Fruit fly (Drosophila melanogaster) whole organism, embryonic: ENCODE measurements around the gene CG42342.

Source experiments
- B-H1 ChIP-seq: fragments of 200-800 bp; sonication (Bioruptor generic); IDR thresholded peaks from 3 replicates; pipeline ENCODE4 v1.3.6; 2022; ENCODE audit warnings: missing biosample characterization, missing genetic modification characterization
- CG10431 ChIP-seq: fragments of 200-800 bp; sonication (Bioruptor generic); optimal IDR thresholded peaks from 3 replicates; lab custom pipeline; 2018; ENCODE audit warnings: missing biosample characterization, mild to moderate bottlenecking, missing genetic modification characterization
- CG11247 ChIP-seq: fragments of 200-800 bp; sonication (Bioruptor generic); IDR thresholded peaks from 2 replicates; pipeline ENCODE4 v1.3.6; 2022; ENCODE audit warnings: missing biosample characterization, missing genetic modification characterization
- CG14710 ChIP-seq: fragments of 200-800 bp; sonication (Bioruptor generic); optimal IDR thresholded peaks from 3 replicates; lab custom pipeline; 2019; ENCODE audit warnings: missing biosample characterization, mild to moderate bottlenecking, missing genetic modification characterization, moderate library complexity
- CG17829 ChIP-seq: fragments of 200-800 bp; optimal IDR thresholded peaks from 2 replicates; lab custom pipeline; 2019; ENCODE audit warnings: missing biosample characterization, mild to moderate bottlenecking, missing genetic modification characterization, moderate library complexity
- CG2199 ChIP-seq: fragments of 200-800 bp; sonication (Bioruptor generic); IDR thresholded peaks from 3 replicates; pipeline ENCODE4 v1.3.6; 2022; ENCODE audit warnings: missing biosample characterization, missing genetic modification characterization
- CG30403 ChIP-seq: fragments of 200-800 bp; sonication (Bioruptor generic); optimal IDR thresholded peaks from 3 replicates; lab custom pipeline; 2016; ENCODE audit warnings: missing biosample characterization, missing genetic modification characterization
- CG32772 ChIP-seq: fragments of 200-800 bp; sonication (Bioruptor generic); IDR thresholded peaks from 2 replicates; pipeline ENCODE4 v1.3.6; 2022; ENCODE audit warnings: missing biosample characterization, missing genetic modification characterization
- CG34422 ChIP-seq: fragments of 200-800 bp; sonication (Bioruptor generic); IDR thresholded peaks from 3 replicates; pipeline ENCODE4 v1.3.6; 2022; ENCODE audit warnings: missing biosample characterization, missing genetic modification characterization
- CG4707 ChIP-seq: fragments of 200-800 bp; sonication (Bioruptor generic); optimal IDR thresholded peaks from 2 replicates; lab custom pipeline; 2018; ENCODE audit warnings: missing biosample characterization, mild to moderate bottlenecking, missing genetic modification characterization, moderate library complexity
- CG5245 ChIP-seq: fragments of 200-800 bp; sonication (Bioruptor generic); optimal IDR thresholded peaks from 3 replicates; lab custom pipeline; 2016; ENCODE audit warnings: missing biosample characterization, missing genetic modification characterization
- CG6175 ChIP-seq: fragments of 200-800 bp; sonication (Bioruptor generic); IDR thresholded peaks from 3 replicates; pipeline ENCODE4 v1.3.6; 2022; ENCODE audit warnings: missing biosample characterization, missing genetic modification characterization
- CG6272 ChIP-seq: fragments of 200-800 bp; sonication (Bioruptor generic); IDR thresholded peaks from 2 replicates; pipeline ENCODE4 v1.3.6; 2022; ENCODE audit warnings: missing biosample characterization, missing genetic modification characterization
- CG7271 ChIP-seq: fragments of 200-800 bp; sonication (Bioruptor generic); optimal IDR thresholded peaks from 2 replicates; lab custom pipeline; 2018; ENCODE audit warnings: missing biosample characterization, mild to moderate bottlenecking, missing genetic modification characterization, moderate library complexity
- CG7556 ChIP-seq: fragments of 200-800 bp; sonication (Bioruptor generic); optimal IDR thresholded peaks from 2 replicates; lab custom pipeline; 2017; ENCODE audit warnings: missing biosample characterization, mild to moderate bottlenecking, missing genetic modification characterization
- CG7786 ChIP-seq: fragments of 200-800 bp; sonication (Bioruptor generic); optimal IDR thresholded peaks from 2 replicates; lab custom pipeline; 2016; ENCODE audit warnings: missing biosample characterization, missing genetic modification characterization
- CG8388 ChIP-seq: fragments of 200-800 bp; sonication (Bioruptor generic); optimal IDR thresholded peaks from 2 replicates; lab custom pipeline; 2019; ENCODE audit warnings: missing biosample characterization, mild to moderate bottlenecking, missing genetic modification characterization, moderate library complexity
- CG9215 ChIP-seq: fragments of 200-800 bp; sonication (Bioruptor generic); IDR thresholded peaks from 2 replicates; pipeline ENCODE4 v1.3.6; 2022; ENCODE audit warnings: missing biosample characterization, missing genetic modification characterization
- CG9876 ChIP-seq: fragments of 200-800 bp; sonication (Bioruptor generic); optimal IDR thresholded peaks from 2 replicates; lab custom pipeline; 2016; ENCODE audit warnings: missing biosample characterization, missing genetic modification characterization
- Dad ChIP-seq: fragments of 200-800 bp; sonication (Bioruptor generic); optimal IDR thresholded peaks from 3 replicates; lab custom pipeline; 2016; ENCODE audit warnings: missing biosample characterization, missing genetic modification characterization
- Fer1 ChIP-seq: fragments of 200-800 bp; sonication (Bioruptor generic); optimal IDR thresholded peaks from 2 replicates; lab custom pipeline; 2017; ENCODE audit warnings: missing biosample characterization, mild to moderate bottlenecking, missing genetic modification characterization
- MBD-R2 ChIP-seq: fragments of 200-800 bp; sonication (Bioruptor generic); IDR thresholded peaks from 2 replicates; pipeline ENCODE4 v1.3.6; 2022; ENCODE audit warnings: missing biosample characterization, missing genetic modification characterization
- Max ChIP-seq: fragments of 200-800 bp; sonication (Bioruptor generic); optimal IDR thresholded peaks from 2 replicates; lab custom pipeline; 2016; ENCODE audit warnings: missing biosample characterization, mild to moderate bottlenecking, missing genetic modification characterization
- Meics ChIP-seq: fragments of 200-800 bp; sonication (Bioruptor generic); optimal IDR thresholded peaks from 2 replicates; lab custom pipeline; 2017; ENCODE audit warnings: missing biosample characterization, mild to moderate bottlenecking, missing genetic modification characterization
- NK7.1 ChIP-seq: fragments of 200-800 bp; sonication (Bioruptor generic); optimal IDR thresholded peaks from 3 replicates; lab custom pipeline; 2016; ENCODE audit warnings: missing biosample characterization, missing genetic modification characterization
- Optix ChIP-seq: fragments of 200-800 bp; sonication (Bioruptor generic); IDR thresholded peaks from 3 replicates; pipeline ENCODE4 v1.3.6; 2022; ENCODE audit warnings: missing biosample characterization, missing genetic modification characterization
- Ptx1 ChIP-seq: fragments of 200-800 bp; sonication (Bioruptor generic); IDR thresholded peaks from 2 replicates; pipeline ENCODE4 v1.3.6; 2022; ENCODE audit warnings: missing biosample characterization, missing genetic modification characterization
- Stat92E ChIP-seq, 3 experiments: fragments of >200 bp in 2 of 3; fragments of 200-800 bp in 1 of 3; sonication (Bioruptor generic) in 1 of 3; optimal IDR thresholded peaks; 2 replicates each; lab custom pipeline; 2017 to 2019; ENCODE audit warnings: missing biosample characterization in 3 of 3, missing genetic modification characterization in 3 of 3, mild to moderate bottlenecking in 1 of 3, moderate library complexity in 1 of 3
- Xbp1 ChIP-seq: fragments of 200-800 bp; sonication (Bioruptor generic); optimal IDR thresholded peaks from 3 replicates; lab custom pipeline; 2016; ENCODE audit warnings: missing biosample characterization, mild to moderate bottlenecking, missing genetic modification characterization
- al ChIP-seq: fragments of 200-800 bp; sonication (Bioruptor generic); IDR thresholded peaks from 2 replicates; pipeline ENCODE4 v1.3.6; 2022; ENCODE audit warnings: missing biosample characterization, missing genetic modification characterization
- ato ChIP-seq: fragments of 200-800 bp; sonication (Bioruptor generic); IDR thresholded peaks from 2 replicates; pipeline ENCODE4 v1.3.6; 2022; ENCODE audit warnings: missing biosample characterization, missing genetic modification characterization; ENCODE audit not compliant: partially characterized antibody
- dimm ChIP-seq: fragments of 200-800 bp; sonication (Bioruptor generic); IDR thresholded peaks from 2 replicates; pipeline ENCODE4 v1.3.6; 2022; ENCODE audit warnings: missing biosample characterization, missing genetic modification characterization
- emc ChIP-seq: fragments of 200-800 bp; sonication (Bioruptor generic); optimal IDR thresholded peaks from 2 replicates; lab custom pipeline; 2016; ENCODE audit warnings: missing biosample characterization, missing genetic modification characterization
- en ChIP-seq: fragments of 200-800 bp; sonication (Bioruptor generic); optimal IDR thresholded peaks from 2 replicates; lab custom pipeline; 2016; ENCODE audit warnings: missing biosample characterization, missing genetic modification characterization
- exex ChIP-seq: fragments of 200-800 bp; sonication (Bioruptor generic); optimal IDR thresholded peaks from 4 replicates; lab custom pipeline; 2018; ENCODE audit warnings: missing biosample characterization, mild to moderate bottlenecking, missing genetic modification characterization, moderate library complexity
- fd64A ChIP-seq: fragments of 200-800 bp; sonication (Bioruptor generic); optimal IDR thresholded peaks from 3 replicates; lab custom pipeline; 2018; ENCODE audit warnings: missing biosample characterization, mild to moderate bottlenecking, missing genetic modification characterization
- gce ChIP-seq: fragments of 200-800 bp; sonication (Bioruptor generic); IDR thresholded peaks from 3 replicates; pipeline ENCODE4 v1.3.6; 2022; ENCODE audit warnings: missing biosample characterization, missing genetic modification characterization
- gcm ChIP-seq: fragments of 200-800 bp; sonication (Bioruptor generic); optimal IDR thresholded peaks from 2 replicates; lab custom pipeline; 2019; ENCODE audit warnings: missing biosample characterization, mild to moderate bottlenecking, missing genetic modification characterization, moderate library complexity
- gcm2 ChIP-seq: fragments of 200-800 bp; sonication (Bioruptor generic); optimal IDR thresholded peaks from 2 replicates; lab custom pipeline; 2016; ENCODE audit warnings: missing biosample characterization, missing genetic modification characterization
- her ChIP-seq: fragments of 200-800 bp; sonication (Bioruptor generic); optimal IDR thresholded peaks from 2 replicates; lab custom pipeline; 2016; ENCODE audit warnings: missing biosample characterization, missing genetic modification characterization
- jigr1 ChIP-seq: fragments of 200-800 bp; sonication (Bioruptor generic); IDR thresholded peaks from 3 replicates; pipeline ENCODE4 v1.3.6; 2022; ENCODE audit warnings: missing biosample characterization, missing genetic modification characterization
- kay ChIP-seq: fragments of 200-800 bp; sonication (Bioruptor generic); optimal IDR thresholded peaks from 2 replicates; lab custom pipeline; 2016; ENCODE audit warnings: missing biosample characterization, missing genetic modification characterization
- lmd ChIP-seq: fragments of 200-800 bp; sonication (Bioruptor generic); IDR thresholded peaks from 2 replicates; pipeline ENCODE4 v1.3.6; 2022; ENCODE audit warnings: missing biosample characterization, missing genetic modification characterization
- maf-S ChIP-seq: fragments of 200-800 bp; sonication (Bioruptor generic); optimal IDR thresholded peaks from 2 replicates; lab custom pipeline; 2016; ENCODE audit warnings: missing biosample characterization, missing genetic modification characterization
- mld ChIP-seq: fragments of 200-800 bp; sonication (Bioruptor generic); IDR thresholded peaks from 3 replicates; pipeline ENCODE4 v1.3.6; 2022; ENCODE audit warnings: missing biosample characterization, missing genetic modification characterization; ENCODE audit not compliant: partially characterized antibody
- nmo ChIP-seq: fragments of 200-800 bp; sonication (Bioruptor generic); optimal IDR thresholded peaks from 2 replicates; lab custom pipeline; 2018; ENCODE audit warnings: missing biosample characterization, mild to moderate bottlenecking, missing genetic modification characterization, moderate library complexity
- p53 ChIP-seq: fragments of 200-800 bp; sonication (Bioruptor generic); optimal IDR thresholded peaks from 2 replicates; lab custom pipeline; 2016; ENCODE audit warnings: missing biosample characterization, missing genetic modification characterization
- pfk ChIP-seq: fragments of 200-800 bp; sonication (Bioruptor generic); optimal IDR thresholded peaks from 2 replicates; lab custom pipeline; 2018; ENCODE audit warnings: missing biosample characterization, mild to moderate bottlenecking, missing genetic modification characterization, moderate library complexity
- stwl ChIP-seq: fragments of 200-800 bp; sonication (Bioruptor generic); optimal IDR thresholded peaks from 3 replicates; lab custom pipeline; 2018; ENCODE audit warnings: missing biosample characterization, mild to moderate bottlenecking, missing genetic modification characterization, moderate library complexity
- trh ChIP-seq: fragments of 200-800 bp; sonication (Bioruptor generic); optimal IDR thresholded peaks from 2 replicates; lab custom pipeline; 2016; ENCODE audit warnings: missing biosample characterization, missing genetic modification characterization
- z ChIP-seq: fragments of 200-800 bp; sonication (Bioruptor generic); IDR thresholded peaks from 3 replicates; pipeline ENCODE4 v1.3.6; 2022; ENCODE audit warnings: missing biosample characterization, missing genetic modification characterization

The CG42342 gene

dm6 chr3R:16553459-16554230 is 51.1 kb downstream of the CG42342 start (continued):
- TF ChIP-seq CG9215 (GFP tag; lab: Robert Waterston, UW) (no peak), CG7556 (peak; percentile 24), CG5245 (GFP tag; lab: Kevin White, UChicago) (no peak), CG8388 (no peak), CG11247 (no peak), CG4707 (GFP tag; lab: Kevin White, UChicago) (no peak), Optix (no peak), p53 (GFP tag; lab: Kevin White, UChicago) (no peak), NK7.1 (GFP tag; lab: Kevin White, UChicago) (no peak), pfk (no peak), Max (GFP tag; lab: Kevin White, UChicago) (no peak), al (GFP tag; lab: Robert Waterston, UW) (no peak), CG34422 (0 out of 3 replicates have a peak, but pooled peaks have one; percentile 32), CG10431 (GFP tag; lab: Kevin White, UChicago) (no peak), Fer1 (GFP tag; lab: Kevin White, UChicago) (no peak), her (GFP tag; lab: Kevin White, UChicago) (no peak), CG6272 (no peak), kay (GFP tag; lab: Kevin White, UChicago) (no peak), maf-S (GFP tag; lab: Kevin White, UChicago) (no peak), B-H1 (GFP tag; lab: Robert Waterston, UW) (no peak), CG14710 (tag; lab: Kevin White, UChicago) (peak; percentile 61), CG6175 (GFP tag; lab: Robert Waterston, UW) (no peak; the same call in 2 of the 3 replicates), z (GFP tag; lab: Robert Waterston, UW) (no peak), emc (GFP tag; lab: Kevin White, UChicago) (no peak), lmd (GFP tag; lab: Robert Waterston, UW) (no peak), Meics (GFP tag; lab: Kevin White, UChicago) (peak; percentile 11), Stat92E (GFP tag; optimal IDR thresholded peaks at IDR 0.05; lab: Kevin White, UChicago) (no peak), CG32772 (no peak), Dad (no peak), Xbp1 (GFP tag; lab: Kevin White, UChicago) (no peak), mld (GFP tag; lab: Robert Waterston, UW) (no peak), gce (GFP tag; lab: Robert Waterston, UW) (no peak), en (GFP tag; lab: Kevin White, UChicago) (no peak), gcm2 (GFP tag; lab: Kevin White, UChicago) (no peak), fd64A (GFP tag; lab: Kevin White, UChicago) (no peak), CG7271 (tag; lab: Kevin White, UChicago) (no peak), Ptx1 (GFP tag; lab: Robert Waterston, UW) (no peak), CG9876 (GFP tag; lab: Kevin White, UChicago) (no peak), gcm (peak; percentile 81), CG17829 (tag; lab: Kevin White, UChicago) (no peak), CG30403 (peak; percentile 20), exex (no peak), stwl (tag; lab: Kevin White, UChicago) (no peak), dimm (GFP tag; lab: Robert Waterston, UW) (no peak), jigr1 (no peak), CG2199 (GFP tag; lab: Robert Waterston, UW) (no peak), trh (GFP tag; lab: Kevin White, UChicago) (no peak), MBD-R2 (GFP tag; lab: Robert Waterston, UW) (no peak), nmo (GFP tag; lab: Kevin White, UChicago) (peak; percentile 1), ato (GFP tag; lab: Robert Waterston, UW) (0 out of 2 replicates have a peak, but pooled peaks have one; percentile 24), CG7786 (no peak)
